Fruit fly (Drosophila melanogaster): Measurements from ENCODE around the gene CG13010.

Gene CG13010

dm6 chrX:16691440-16691839, 12.7 kb upstream of the CG13010 start (continued):
- TF ChIP-seq cyc (GFP tag; optimal IDR thresholded peaks at IDR 0.05) (peak; percentile 72), esn (GFP tag; optimal IDR thresholded peaks at IDR 0.05) (peak; percentile 65), Eip78C (GFP tag) (peak; percentile 93), Lpt (GFP tag; optimal IDR thresholded peaks at IDR 0.05) (peak; percentile 80), CG3919 (GFP tag; optimal IDR thresholded peaks at IDR 0.05) (peak; percentile 78), dac (GFP tag; optimal IDR thresholded peaks at IDR 0.05) (peak; percentile 68), fkh (GFP tag; optimal IDR thresholded peaks at IDR 0.05) (no peak), spab (GFP tag; optimal IDR thresholded peaks at IDR 0.05) (peak; percentile 34), CG9139 (GFP tag; optimal IDR thresholded peaks at IDR 0.05) (peak; percentile 11), Hr38 (GFP tag; optimal IDR thresholded peaks at IDR 0.05) (no peak), CG6792 (GFP tag; optimal IDR thresholded peaks at IDR 0.05) (peak; percentile 61), Hr4 (GFP tag; optimal IDR thresholded peaks at IDR 0.05) (peak; percentile 87), CG6808 (GFP tag; optimal IDR thresholded peaks at IDR 0.05) (peak; percentile 35), achi (GFP tag; optimal IDR thresholded peaks at IDR 0.05) (peak; percentile 75), CG7368 (GFP tag; optimal IDR thresholded peaks at IDR 0.05) (peak; percentile 64), CG6276 (GFP tag; optimal IDR thresholded peaks at IDR 0.05) (peak; percentile 79), acj6 (GFP tag; optimal IDR thresholded peaks at IDR 0.05) (peak; percentile 78), salr (GFP tag; optimal IDR thresholded peaks at IDR 0.05) (peak; percentile 33 to 70), pdm3 (GFP tag; optimal IDR thresholded peaks at IDR 0.05) (peak; percentile 79), Smox (GFP tag; optimal IDR thresholded peaks at IDR 0.05) (peak; percentile 61), Sox14 (GFP tag; optimal IDR thresholded peaks at IDR 0.05) (peak; percentile 80), Eip93F (GFP tag; optimal IDR thresholded peaks at IDR 0.05) (no peak), CG4318 (GFP tag; optimal IDR thresholded peaks at IDR 0.05) (peak; percentile 60), CG16779 (tag; optimal IDR thresholded peaks at IDR 0.05) (peak; percentile 51), CG10631 (GFP tag; optimal IDR thresholded peaks at IDR 0.05) (peak; percentile 66), vri (GFP tag; optimal IDR thresholded peaks at IDR 0.05) (peak; percentile 34), Gug (GFP tag; IDR thresholded peaks at IDR 0.05) (peak; percentile 86), CG8119 (GFP tag; IDR thresholded peaks at IDR 0.05) (peak; percentile 85), Ets96B (tag; optimal IDR thresholded peaks at IDR 0.05) (peak; percentile 53), CG32006 (GFP tag; optimal IDR thresholded peaks at IDR 0.05) (peak; percentile 84), CG6854 (GFP tag; optimal IDR thresholded peaks at IDR 0.05) (no peak), CG8319 (GFP tag; optimal IDR thresholded peaks at IDR 0.05) (peak; percentile 39), fd59A (GFP tag; optimal IDR thresholded peaks at IDR 0.05) (peak; percentile 57), CG11294 (GFP tag; IDR thresholded peaks at IDR 0.05) (peak; percentile 76; the same call in 1 of the 2 replicates), Sox15 (GFP tag; optimal IDR thresholded peaks at IDR 0.05) (peak; percentile 59), svp (GFP tag) (peak; percentile 57)

DNA sequence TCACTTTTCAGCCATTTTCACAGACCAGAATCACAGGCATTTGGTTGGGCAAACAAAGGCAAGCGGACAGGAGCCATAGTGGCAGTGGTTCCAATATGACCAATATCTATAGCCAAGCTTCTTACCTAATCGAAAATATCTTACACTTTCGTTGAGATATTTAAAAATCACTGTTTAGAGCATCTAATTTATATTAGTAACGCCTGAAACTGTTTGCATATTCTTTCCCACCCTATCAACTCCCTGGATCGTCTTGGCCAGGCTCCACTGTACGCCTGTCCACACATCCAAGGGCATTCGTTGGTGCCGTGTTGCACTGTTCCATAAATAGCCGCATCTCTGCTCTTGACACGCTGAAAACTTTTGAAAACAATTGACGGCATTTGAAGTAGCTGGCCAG, 11.8 kb upstream of the CG13010 start:
- TF ChIP-seq CG9139 (GFP tag; optimal IDR thresholded peaks at IDR 0.05), result no peak
- TF ChIP-seq Sox102F (GFP tag; optimal IDR thresholded peaks at IDR 0.05), result no peak
- no peak for TF ChIP-seq CG6276 (GFP tag; optimal IDR thresholded peaks at IDR 0.05)
- no peak for TF ChIP-seq CG4318 (GFP tag; optimal IDR thresholded peaks at IDR 0.05)
- no peak for TF ChIP-seq Sox15 (GFP tag; optimal IDR thresholded peaks at IDR 0.05)
- no peak for TF ChIP-seq CG3032 (tag; optimal IDR thresholded peaks at IDR 0.05)
- TF ChIP-seq lz (GFP tag; optimal IDR thresholded peaks at IDR 0.05), result no peak
- peak; percentile 48; the same call in 1 of the 2 replicates for TF ChIP-seq CG15336 (GFP tag; IDR thresholded peaks at IDR 0.05)
- no peak for TF ChIP-seq esn (GFP tag; optimal IDR thresholded peaks at IDR 0.05)
- TF ChIP-seq CG11762 (GFP tag; optimal IDR thresholded peaks at IDR 0.05; ENCODE audit: insufficient read depth), result no peak
- no peak for TF ChIP-seq CG8119 (GFP tag; IDR thresholded peaks at IDR 0.05)
- TF ChIP-seq fkh (GFP tag; optimal IDR thresholded peaks at IDR 0.05), result no peak
- no peak for TF ChIP-seq CG10669 (GFP tag; optimal IDR thresholded peaks at IDR 0.05)
- no peak for TF ChIP-seq Eip93F (GFP tag; optimal IDR thresholded peaks at IDR 0.05)
- no peak for TF ChIP-seq Met (GFP tag; optimal IDR thresholded peaks at IDR 0.05)
- no peak for TF ChIP-seq Ets21C (GFP tag; optimal IDR thresholded peaks at IDR 0.05)
- TF ChIP-seq spab (GFP tag; optimal IDR thresholded peaks at IDR 0.05), result no peak
- no peak for TF ChIP-seq CG7368 (GFP tag; optimal IDR thresholded peaks at IDR 0.05)
- peak; percentile 15 for TF ChIP-seq OdsH (GFP tag; optimal IDR thresholded peaks at IDR 0.05)
- no peak for TF ChIP-seq net (GFP tag; optimal IDR thresholded peaks at IDR 0.05)
- no peak for TF ChIP-seq salr (GFP tag; optimal IDR thresholded peaks at IDR 0.05)
- TF ChIP-seq Hr39 (GFP tag; optimal IDR thresholded peaks at IDR 0.05), result no peak
- no peak for TF ChIP-seq CG11902 (GFP tag; optimal IDR thresholded peaks at IDR 0.05)
- TF ChIP-seq CG6792 (GFP tag; optimal IDR thresholded peaks at IDR 0.05), result no peak
- no peak for TF ChIP-seq fd85E (GFP tag; optimal IDR thresholded peaks at IDR 0.05)
- no peak for TF ChIP-seq CG11294 (GFP tag; IDR thresholded peaks at IDR 0.05)
- no peak for TF ChIP-seq dac (GFP tag; optimal IDR thresholded peaks at IDR 0.05)
- TF ChIP-seq CG32006 (GFP tag; optimal IDR thresholded peaks at IDR 0.05), result peak; percentile 17
- TF ChIP-seq CG3919 (GFP tag; optimal IDR thresholded peaks at IDR 0.05), result peak; percentile 47
- TF ChIP-seq CG31627 (GFP tag; optimal IDR thresholded peaks at IDR 0.05), result no peak
- no peak for TF ChIP-seq CG8319 (GFP tag; optimal IDR thresholded peaks at IDR 0.05)

Data from whole organism, prepupa.